Worm (Caenorhabditis elegans) whole organism, late embryonic: Measurements from ENCODE around the gene B0393.5.
"Not testable (repeated sequence)": the region's sequence is repeated elsewhere in the genome, so short reads cannot be mapped to it uniquely, and the experiment has no call there.

Experiments
- C38D4.7 ChIP-seq: fragments of 200-800 bp; sonication (Bioruptor generic); optimal IDR thresholded peaks from 2 replicates; lab custom pipeline; 2018; ENCODE audit warnings: mild to moderate bottlenecking, missing genetic modification characterization, moderate library complexity, missing compliant biosample characterization
- ama-1 ChIP-seq: fragments of 150-350 bp; optimal IDR thresholded peaks from 2 replicates; lab custom pipeline; 2014
- ceh-14 ChIP-seq: sonication (generic microtip); optimal IDR thresholded peaks from 2 replicates; lab custom pipeline; 2016; ENCODE audit warnings: missing genotype, missing genetic modification characterization, missing compliant biosample characterization
- ceh-19 ChIP-seq: fragments of 200-800 bp; sonication (Bioruptor generic); optimal IDR thresholded peaks from 2 replicates; lab custom pipeline; 2018; ENCODE audit warnings: mild to moderate bottlenecking, missing genetic modification characterization, missing compliant biosample characterization
- ceh-9 ChIP-seq: sonication (generic microtip); optimal IDR thresholded peaks from 2 replicates; lab custom pipeline; 2016; ENCODE audit warnings: mild to moderate bottlenecking, missing genetic modification characterization, inconsistent platforms, missing compliant biosample characterization
- che-1 ChIP-seq: sonication (generic microtip); optimal IDR thresholded peaks from 2 replicates; lab custom pipeline; 2016; ENCODE audit warnings: mild to moderate bottlenecking, missing genetic modification characterization, missing compliant biosample characterization
- dmd-4 ChIP-seq: sonication (generic microtip); optimal IDR thresholded peaks from 2 replicates; lab custom pipeline; 2016; ENCODE audit warnings: borderline replicate concordance, missing genetic modification characterization, missing compliant biosample characterization
- elt-2 ChIP-seq: sonication (generic microtip); optimal IDR thresholded peaks from 2 replicates; lab custom pipeline; 2016; ENCODE audit warnings: missing genetic modification reagents, missing genetic modification characterization, missing compliant biosample characterization
- ets-4 ChIP-seq: sonication (generic microtip); optimal IDR thresholded peaks from 2 replicates; lab custom pipeline; 2016; ENCODE audit warnings: missing genetic modification characterization, missing compliant biosample characterization
- nfya-1 ChIP-seq: sonication (generic microtip); optimal IDR thresholded peaks from 2 replicates; lab custom pipeline; 2017; ENCODE audit warnings: missing genetic modification characterization, mild to moderate bottlenecking, missing compliant biosample characterization, antibody characterized with exemption, moderate library complexity
- nhr-11 ChIP-seq: fragments of 150-350 bp; optimal IDR thresholded peaks from 2 replicates; lab custom pipeline; 2014; ENCODE audit warnings: missing biosample characterization, missing genetic modification characterization
- pag-3 ChIP-seq: sonication (generic microtip); optimal IDR thresholded peaks from 2 replicates; lab custom pipeline; 2016; ENCODE audit warnings: missing compliant biosample characterization, missing genetic modification characterization, borderline replicate concordance
- pha-4 ChIP-seq: fragments of 150-350 bp; optimal IDR thresholded peaks from 2 replicates; lab custom pipeline; 2018; ENCODE audit warnings: missing biosample characterization, missing genetic modification reagents, missing genetic modification characterization
- unc-86 ChIP-seq: sonication (generic microtip); optimal IDR thresholded peaks from 2 replicates; lab custom pipeline; 2016; ENCODE audit warnings: missing genetic modification characterization, missing compliant biosample characterization

DNA sequence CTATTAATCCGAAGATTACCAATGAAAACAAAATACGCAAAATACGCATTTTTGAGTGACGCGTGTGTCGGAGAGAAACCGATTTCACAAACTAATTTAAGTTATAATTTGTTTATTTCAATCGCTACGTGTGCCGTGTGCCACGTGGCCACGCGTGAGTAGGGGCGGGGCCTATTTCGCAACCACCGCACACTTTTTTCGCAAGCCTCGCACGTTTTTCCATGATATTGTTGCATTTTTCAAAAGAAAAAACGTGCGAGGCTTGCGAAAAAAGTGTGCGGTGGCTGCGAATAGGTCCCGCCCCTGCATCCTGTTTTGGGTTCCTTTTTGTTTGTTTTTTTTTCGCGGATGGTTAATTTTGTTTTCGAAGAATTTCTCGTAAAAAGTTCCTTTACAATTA, 19.6 kb downstream of the B0393.5 start, which contains the start of gene enu-3.2:
- TF ChIP-seq elt-2; pag-3 (tag; lab: Kevin White, UChicago); ceh-9 (tag; lab: Kevin White, UChicago); C38D4.7; ceh-14 (tag; lab: Kevin White, UChicago); ama-1; dmd-4 (tag; lab: Kevin White, UChicago); che-1 (tag; lab: Kevin White, UChicago); unc-86 (tag; lab: Kevin White, UChicago); nfya-1; ets-4 (tag; lab: Kevin White, UChicago); ceh-19; nhr-11 (tag; lab: Kevin White, UChicago); pha-4: not testable (repeated sequence)
